Fruit fly (Drosophila melanogaster): Measurements from ENCODE around the gene Miro.

Miro gene

DNA sequence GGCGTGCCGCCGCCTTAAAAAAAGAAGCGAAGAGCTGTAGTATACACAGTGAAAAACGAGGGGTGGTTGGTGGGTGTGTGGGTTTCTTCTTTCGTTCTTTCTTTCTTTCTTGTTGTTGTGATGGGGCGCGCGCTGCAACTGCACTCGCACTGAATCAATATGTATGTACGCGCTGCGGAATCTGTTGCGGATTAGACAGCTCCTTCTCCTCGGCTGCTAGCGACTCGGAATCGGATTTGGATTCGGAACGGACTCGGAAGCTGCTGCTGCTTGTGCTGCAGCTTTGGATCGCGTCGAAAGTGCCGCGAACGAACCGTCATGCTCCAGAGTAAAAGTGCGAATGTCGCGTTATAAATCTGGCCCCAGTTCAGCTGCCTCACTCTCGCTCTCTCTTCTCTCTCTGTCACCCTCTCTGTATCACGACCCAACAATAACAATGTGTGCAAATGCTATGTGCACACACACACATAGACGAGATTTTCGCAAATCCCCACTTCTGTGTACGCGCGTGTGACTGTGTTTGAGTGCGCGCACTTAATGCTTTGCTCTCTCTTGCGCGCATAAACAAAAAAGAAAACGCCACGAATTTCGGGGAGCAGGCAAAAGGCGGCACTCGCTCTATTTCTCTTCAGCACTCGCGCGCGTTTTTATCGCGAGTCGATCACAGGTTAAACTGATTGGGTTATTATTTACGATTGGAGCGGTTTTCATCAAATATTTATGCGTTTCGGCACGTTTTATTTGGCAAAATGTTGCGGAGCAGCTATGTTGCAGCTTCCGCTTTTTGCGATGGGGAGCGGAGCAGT lies 7.4 kb downstream of the Miro start (continued):
- TF ChIP-seq CG6254 (GFP tag; optimal IDR thresholded peaks at IDR 0.05) (no peak), dan (GFP tag; IDR thresholded peaks at IDR 0.05) (no peak), CG7745 (tag; optimal IDR thresholded peaks at IDR 0.05) (no peak), Tbp (GFP tag; optimal IDR thresholded peaks at IDR 0.05) (no peak), seq (GFP tag; IDR thresholded peaks at IDR 0.05) (no peak), ftz-f1 (GFP tag; optimal IDR thresholded peaks at IDR 0.05) (no peak), CG4854 (GFP tag; optimal IDR thresholded peaks at IDR 0.05) (no peak), ind (GFP tag; optimal IDR thresholded peaks at IDR 0.05) (no peak), CG10543 (GFP tag; optimal IDR thresholded peaks at IDR 0.05) (no peak), ttk (GFP tag; IDR thresholded peaks at IDR 0.05) (no peak), CG15011 (GFP tag; optimal IDR thresholded peaks at IDR 0.05) (no peak), Abd-B (GFP tag; optimal IDR thresholded peaks at IDR 0.05) (no peak), lola (GFP tag; optimal IDR thresholded peaks at IDR 0.05) (no peak), pita (GFP tag; optimal IDR thresholded peaks at IDR 0.05) (no peak), vvl (GFP tag; IDR thresholded peaks at IDR 0.05) (no peak), Trl (optimal IDR thresholded peaks at IDR 0.05) (peak; percentile 77 to 92), Trl (GFP tag; optimal IDR thresholded peaks at IDR 0.05) (peak; percentile 12), CG13624 (GFP tag; optimal IDR thresholded peaks at IDR 0.05) (no peak), CG11504 (tag; optimal IDR thresholded peaks at IDR 0.05) (no peak), CG14667 (GFP tag; IDR thresholded peaks at IDR 0.05) (no peak), pum (GFP tag; optimal IDR thresholded peaks at IDR 0.05) (no peak), GATAe (GFP tag; conservative IDR thresholded peaks at IDR 0.05) (no peak), ro (GFP tag; IDR thresholded peaks at IDR 0.05) (no peak), CG17612 (GFP tag; IDR thresholded peaks at IDR 0.05) (no peak), kay (GFP tag; optimal IDR thresholded peaks at IDR 0.05) (no peak), cas (GFP tag; IDR thresholded peaks at IDR 0.05) (0 out of 2 replicates have a peak, but pooled peaks have one; percentile 22), Fer3 (tag; optimal IDR thresholded peaks at IDR 0.05) (no peak), nerfin-1 (tag; optimal IDR thresholded peaks at IDR 0.05) (no peak), CG4404 (GFP tag; IDR thresholded peaks at IDR 0.05) (no peak), pros (GFP tag; optimal IDR thresholded peaks at IDR 0.05) (no peak), CG1603 (tag; optimal IDR thresholded peaks at IDR 0.05) (no peak), lbe (GFP tag; optimal IDR thresholded peaks at IDR 0.05) (no peak), B-H1 (GFP tag; IDR thresholded peaks at IDR 0.05) (no peak), CG11085 (GFP tag; IDR thresholded peaks at IDR 0.05) (no peak), CG2875 (GFP tag; optimal IDR thresholded peaks at IDR 0.05) (no peak), ac (GFP tag; optimal IDR thresholded peaks at IDR 0.05) (no peak), CG4617 (GFP tag; optimal IDR thresholded peaks at IDR 0.05; ENCODE audit: borderline replicate concordance) (peak; percentile 46), Rfx (GFP tag; IDR thresholded peaks at IDR 0.05) (no peak), CG18011 (GFP tag; optimal IDR thresholded peaks at IDR 0.05) (no peak), Meics (GFP tag; optimal IDR thresholded peaks at IDR 0.05) (peak; percentile 9), CG11093 (GFP tag; IDR thresholded peaks at IDR 0.05) (no peak), CTCF (GFP tag; optimal IDR thresholded peaks at IDR 0.05) (no peak), ash1 (GFP tag; optimal IDR thresholded peaks at IDR 0.05) (no peak), Dbx (GFP tag; IDR thresholded peaks at IDR 0.05) (peak; percentile 54; the same call in 1 of the 3 replicates), CG10654 (GFP tag; optimal IDR thresholded peaks at IDR 0.05) (no peak), CG2129 (GFP tag; IDR thresholded peaks at IDR 0.05; ENCODE audit: partially characterized antibody) (no peak), bab2 (GFP tag; optimal IDR thresholded peaks at IDR 0.05) (peak; percentile 0), CG3726 (GFP tag; IDR thresholded peaks at IDR 0.05) (no peak), Side (GFP tag; optimal IDR thresholded peaks at IDR 0.05) (no peak), Hey (tag; optimal IDR thresholded peaks at IDR 0.05) (no peak), CG10565 (GFP tag; optimal IDR thresholded peaks at IDR 0.05) (no peak)

Data from whole organism, embryonic.